Fruit fly (Drosophila melanogaster) whole organism, embryonic: ENCODE results near the gene lark.

ENCODE experiments used
- B-H2 ChIP-seq: fragments of 200-800 bp; sonication (Bioruptor generic); optimal IDR thresholded peaks from 2 replicates; lab custom pipeline; 2018; ENCODE audit warnings: missing biosample characterization, mild to moderate bottlenecking, missing genetic modification characterization
- Bgb ChIP-seq: fragments of 200-800 bp; sonication (Bioruptor generic); IDR thresholded peaks from 2 replicates; pipeline ENCODE4 v1.3.6; 2022; ENCODE audit warnings: missing biosample characterization, missing genetic modification characterization; ENCODE audit not compliant: partially characterized antibody
- C15 ChIP-seq: fragments of 200-800 bp; sonication (Bioruptor generic); IDR thresholded peaks from 3 replicates; pipeline ENCODE4 v1.3.6; 2022; ENCODE audit warnings: missing biosample characterization, missing genetic modification characterization
- CG10267 ChIP-seq: fragments of 200-800 bp; sonication (Bioruptor generic); optimal IDR thresholded peaks from 2 replicates; lab custom pipeline; 2018; ENCODE audit warnings: missing biosample characterization, mild to moderate bottlenecking, missing genetic modification characterization, moderate library complexity
- CG10274 ChIP-seq: fragments of 200-800 bp; sonication (Bioruptor generic); optimal IDR thresholded peaks from 3 replicates; lab custom pipeline; 2017; ENCODE audit warnings: missing biosample characterization, mild to moderate bottlenecking, missing genetic modification characterization
- CG10431 ChIP-seq: fragments of 200-800 bp; sonication (Bioruptor generic); optimal IDR thresholded peaks from 3 replicates; lab custom pipeline; 2018; ENCODE audit warnings: missing biosample characterization, mild to moderate bottlenecking, missing genetic modification characterization
- CG13287 ChIP-seq: fragments of 200-800 bp; sonication (Bioruptor generic); IDR thresholded peaks from 2 replicates; pipeline ENCODE4 v1.3.6; 2022; ENCODE audit warnings: missing biosample characterization, missing genetic modification characterization; ENCODE audit not compliant: partially characterized antibody
- CG14710 ChIP-seq: fragments of 200-800 bp; sonication (Bioruptor generic); optimal IDR thresholded peaks from 3 replicates; lab custom pipeline; 2019; ENCODE audit warnings: missing biosample characterization, mild to moderate bottlenecking, missing genetic modification characterization, moderate library complexity
- CG14860 ChIP-seq: fragments of 200-800 bp; sonication (Bioruptor generic); IDR thresholded peaks from 3 replicates; pipeline ENCODE4 v1.3.6; 2022; ENCODE audit warnings: missing biosample characterization, missing genetic modification characterization; ENCODE audit not compliant: partially characterized antibody
- CG15514 ChIP-seq: fragments of 200-800 bp; sonication (Bioruptor generic); optimal IDR thresholded peaks from 3 replicates; lab custom pipeline; 2017; ENCODE audit warnings: missing biosample characterization, missing genetic modification characterization, mild to moderate bottlenecking, moderate library complexity, missing genetic modification reagents
- CG15601 ChIP-seq: fragments of 200-800 bp; sonication (Bioruptor generic); optimal IDR thresholded peaks from 3 replicates; lab custom pipeline; 2019; ENCODE audit warnings: missing biosample characterization, mild to moderate bottlenecking, missing genetic modification characterization, moderate library complexity
- CG16813 ChIP-seq: fragments of 200-800 bp; sonication (Bioruptor generic); IDR thresholded peaks from 3 replicates; pipeline ENCODE4 v1.3.6; 2022; ENCODE audit warnings: missing biosample characterization, missing genetic modification characterization; ENCODE audit not compliant: partially characterized antibody
- CG17829 ChIP-seq: fragments of 200-800 bp; optimal IDR thresholded peaks from 2 replicates; lab custom pipeline; 2019; ENCODE audit warnings: missing biosample characterization, mild to moderate bottlenecking, missing genetic modification characterization, moderate library complexity
- CG2116 ChIP-seq: fragments of 200-800 bp; sonication (Bioruptor generic); optimal IDR thresholded peaks from 3 replicates; lab custom pipeline; 2018; ENCODE audit warnings: missing biosample characterization, mild to moderate bottlenecking, missing genetic modification characterization
- CG2129 ChIP-seq: fragments of 200-800 bp; sonication (Bioruptor generic); IDR thresholded peaks from 2 replicates; pipeline ENCODE4 v1.3.6; 2022; ENCODE audit warnings: missing biosample characterization, missing genetic modification characterization; ENCODE audit not compliant: partially characterized antibody
- CG3065 ChIP-seq: fragments of 200-800 bp; sonication (Bioruptor generic); optimal IDR thresholded peaks from 2 replicates; lab custom pipeline; 2016; ENCODE audit warnings: missing biosample characterization, missing genetic modification characterization
- CG34224 ChIP-seq: fragments of 200-800 bp; sonication (Bioruptor generic); IDR thresholded peaks from 3 replicates; pipeline ENCODE4 v1.3.6; 2022; ENCODE audit warnings: missing biosample characterization, missing genetic modification characterization; ENCODE audit not compliant: partially characterized antibody
- CG6791 ChIP-seq: fragments of 200-800 bp; sonication (Bioruptor generic); IDR thresholded peaks from 3 replicates; pipeline ENCODE4 v1.3.6; 2022; ENCODE audit warnings: missing biosample characterization, missing genetic modification characterization; ENCODE audit not compliant: partially characterized antibody
- CG8924 ChIP-seq: fragments of 200-800 bp; optimal IDR thresholded peaks from 3 replicates; lab custom pipeline; 2019; ENCODE audit warnings: missing biosample characterization, mild to moderate bottlenecking, missing genetic modification characterization, moderate library complexity
- CG9797 ChIP-seq: fragments of 200-800 bp; sonication (Bioruptor generic); optimal IDR thresholded peaks from 3 replicates; lab custom pipeline; 2018; ENCODE audit warnings: missing biosample characterization, mild to moderate bottlenecking, missing genetic modification characterization
- CoRest ChIP-seq: fragments of 200-800 bp; sonication (Bioruptor generic); optimal IDR thresholded peaks from 3 replicates; lab custom pipeline; 2018; ENCODE audit warnings: missing biosample characterization, mild to moderate bottlenecking, missing genetic modification characterization, moderate library complexity
- Dll ChIP-seq: fragments of 200-800 bp; sonication (Bioruptor generic); IDR thresholded peaks from 4 replicates; pipeline ENCODE4 v1.3.6; 2022; ENCODE audit warnings: missing biosample characterization, missing genetic modification characterization; ENCODE audit not compliant: partially characterized antibody
- Dref ChIP-seq: fragments of 200-800 bp; sonication (Bioruptor generic); IDR thresholded peaks from 2 replicates; pipeline ENCODE4 v1.3.6; 2022; ENCODE audit warnings: missing biosample characterization, missing genetic modification characterization
- E2f2 ChIP-seq: fragments of 200-800 bp; sonication (Bioruptor generic); IDR thresholded peaks from 2 replicates; pipeline ENCODE4 v1.3.6; 2022; ENCODE audit warnings: missing biosample characterization, missing genetic modification characterization
- HmgZ ChIP-seq: fragments of 200-800 bp; sonication (Bioruptor generic); optimal IDR thresholded peaks from 2 replicates; lab custom pipeline; 2018; ENCODE audit warnings: missing biosample characterization, mild to moderate bottlenecking, missing genetic modification characterization
- Hr51 ChIP-seq, 2 experiments: fragments of 200-800 bp; sonication (Bioruptor generic); optimal IDR thresholded peaks; 2 replicates in 1 of 2; 3 replicates in 1 of 2; lab custom pipeline; 2016 to 2018; ENCODE audit warnings: missing biosample characterization in 2 of 2, missing genetic modification characterization in 2 of 2, mild to moderate bottlenecking in 1 of 2, moderate library complexity in 1 of 2
- MBD-R2 ChIP-seq: fragments of 200-800 bp; sonication (Bioruptor generic); IDR thresholded peaks from 2 replicates; pipeline ENCODE4 v1.3.6; 2022; ENCODE audit warnings: missing biosample characterization, missing genetic modification characterization
- Sin3A ChIP-seq: fragments of >200 bp; optimal IDR thresholded peaks from 2 replicates; lab custom pipeline; 2018
- Spps ChIP-seq: fragments of 200-800 bp; sonication (Bioruptor generic); optimal IDR thresholded peaks from 2 replicates; lab custom pipeline; 2018; ENCODE audit warnings: missing biosample characterization, mild to moderate bottlenecking, missing genetic modification characterization
- Stat92E ChIP-seq, 3 experiments: fragments of >200 bp in 2 of 3; fragments of 200-800 bp in 1 of 3; sonication (Bioruptor generic) in 1 of 3; optimal IDR thresholded peaks; 2 replicates each; lab custom pipeline; 2017 to 2019; ENCODE audit warnings: missing biosample characterization in 3 of 3, missing genetic modification characterization in 3 of 3, mild to moderate bottlenecking in 1 of 3, moderate library complexity in 1 of 3
- Xrp1 ChIP-seq: fragments of 200-800 bp; sonication (Bioruptor generic); IDR thresholded peaks from 2 replicates; pipeline ENCODE4 v1.3.6; 2022; ENCODE audit warnings: missing biosample characterization, missing genetic modification characterization
- YL-1 ChIP-seq: fragments of 200-800 bp; sonication (Bioruptor generic); optimal IDR thresholded peaks from 3 replicates; lab custom pipeline; 2017; ENCODE audit warnings: missing biosample characterization, mild to moderate bottlenecking, missing genetic modification characterization
- bbx ChIP-seq: fragments of 200-800 bp; sonication (Bioruptor generic); IDR thresholded peaks from 2 replicates; pipeline ENCODE4 v1.3.6; 2022; ENCODE audit warnings: missing biosample characterization, missing genetic modification characterization; ENCODE audit not compliant: partially characterized antibody
- disco-r ChIP-seq: fragments of 200-800 bp; sonication (Bioruptor generic); optimal IDR thresholded peaks from 2 replicates; lab custom pipeline; 2016; ENCODE audit warnings: missing biosample characterization, missing genetic modification characterization
- gcm ChIP-seq: fragments of 200-800 bp; sonication (Bioruptor generic); optimal IDR thresholded peaks from 2 replicates; lab custom pipeline; 2019; ENCODE audit warnings: missing biosample characterization, mild to moderate bottlenecking, missing genetic modification characterization, moderate library complexity
- gsb-n ChIP-seq: fragments of 200-800 bp; sonication (Bioruptor generic); optimal IDR thresholded peaks from 3 replicates; lab custom pipeline; 2018; ENCODE audit warnings: missing biosample characterization, mild to moderate bottlenecking, missing genetic modification characterization
- kni ChIP-seq: fragments of 200-800 bp; sonication (Bioruptor generic); optimal IDR thresholded peaks from 3 replicates; lab custom pipeline; 2017; ENCODE audit warnings: mild to moderate bottlenecking, missing biosample characterization, missing genetic modification reagents, missing genetic modification characterization
- mld ChIP-seq: fragments of 200-800 bp; sonication (Bioruptor generic); IDR thresholded peaks from 3 replicates; pipeline ENCODE4 v1.3.6; 2022; ENCODE audit warnings: missing biosample characterization, missing genetic modification characterization; ENCODE audit not compliant: partially characterized antibody
- nmo ChIP-seq: fragments of 200-800 bp; sonication (Bioruptor generic); optimal IDR thresholded peaks from 2 replicates; lab custom pipeline; 2018; ENCODE audit warnings: missing biosample characterization, mild to moderate bottlenecking, missing genetic modification characterization, moderate library complexity
- nom ChIP-seq: fragments of 200-800 bp; sonication (Bioruptor generic); optimal IDR thresholded peaks from 2 replicates; lab custom pipeline; 2017; ENCODE audit warnings: missing biosample characterization, missing genetic modification characterization, mild to moderate bottlenecking, moderate library complexity, missing genetic modification reagents
- sug ChIP-seq: fragments of 200-800 bp; optimal IDR thresholded peaks from 2 replicates; lab custom pipeline; 2019; ENCODE audit warnings: missing biosample characterization, mild to moderate bottlenecking, missing genetic modification characterization, moderate library complexity
- trem ChIP-seq: fragments of 200-800 bp; optimal IDR thresholded peaks from 3 replicates; lab custom pipeline; 2019; ENCODE audit warnings: missing biosample characterization, mild to moderate bottlenecking, missing genetic modification characterization, moderate library complexity
- trh ChIP-seq: fragments of 200-800 bp; sonication (Bioruptor generic); optimal IDR thresholded peaks from 2 replicates; lab custom pipeline; 2016; ENCODE audit warnings: missing biosample characterization, missing genetic modification characterization
- unc-4 ChIP-seq: fragments of 200-800 bp; sonication (Bioruptor generic); IDR thresholded peaks from 2 replicates; pipeline ENCODE4 v1.3.6; 2022; ENCODE audit warnings: missing biosample characterization, missing genetic modification characterization; ENCODE audit not compliant: partially characterized antibody
- usp ChIP-seq: fragments of >200 bp; optimal IDR thresholded peaks from 2 replicates; lab custom pipeline; 2017; ENCODE audit warnings: missing biosample characterization, missing genetic modification characterization
- vvl ChIP-seq: fragments of 200-800 bp; sonication (Bioruptor generic); IDR thresholded peaks from 2 replicates; pipeline ENCODE4 v1.3.6; 2022; ENCODE audit warnings: missing biosample characterization, missing genetic modification characterization
- z ChIP-seq: fragments of 200-800 bp; sonication (Bioruptor generic); IDR thresholded peaks from 3 replicates; pipeline ENCODE4 v1.3.6; 2022; ENCODE audit warnings: missing biosample characterization, missing genetic modification characterization
- zen ChIP-seq: fragments of 200-800 bp; sonication (Bioruptor generic); optimal IDR thresholded peaks from 3 replicates; lab custom pipeline; 2018; ENCODE audit warnings: missing biosample characterization, mild to moderate bottlenecking, missing genetic modification characterization, moderate library complexity

The lark gene

DNA sequence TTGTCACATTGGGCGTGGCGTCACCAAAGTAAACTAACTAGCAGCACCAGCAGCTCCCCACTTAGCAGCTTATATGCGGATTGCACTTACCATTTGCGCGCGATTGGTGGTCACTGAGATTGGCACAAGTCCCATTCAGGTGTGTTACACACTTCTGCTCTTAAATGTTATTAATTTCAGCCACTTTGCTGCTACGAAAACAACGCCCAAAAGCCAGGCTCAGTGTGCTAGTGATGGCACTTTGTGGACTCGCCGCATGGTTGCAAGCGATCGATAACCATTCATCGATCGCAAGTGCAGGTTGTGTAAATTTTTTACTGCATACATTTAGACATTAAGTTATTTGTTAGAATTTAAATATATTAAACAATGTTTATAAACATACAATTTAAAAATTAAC lies 4.1 kb upstream of the lark start, which contains the start of the genes wrm1 and wrm2 (continued):
- TF ChIP-seq CG10267 (tag; lab: Kevin White, UChicago): peak; percentile 47
- TF ChIP-seq Bgb (GFP tag; lab: Robert Waterston, UW): peak; percentile 70
- TF ChIP-seq C15 (GFP tag; lab: Robert Waterston, UW): no peak
- no peak for TF ChIP-seq disco-r (GFP tag; lab: Kevin White, UChicago)
- TF ChIP-seq gcm (GFP tag; lab: Kevin White, UChicago): peak; percentile 53
- TF ChIP-seq gsb-n (tag; lab: Kevin White, UChicago): peak; percentile 89
- TF ChIP-seq zen (tag; lab: Kevin White, UChicago): peak; percentile 6
- peak; percentile 40; the same call in 1 of the 3 replicates for TF ChIP-seq CG14860 (GFP tag; lab: Robert Waterston, UW)
- TF ChIP-seq CG2116: peak; percentile 99
- TF ChIP-seq CG8924 (tag; lab: Kevin White, UChicago): peak; percentile 66
- peak; percentile 19 for TF ChIP-seq sug (tag; lab: Kevin White, UChicago)
- peak; percentile 57; the same call in 2 of the 3 replicates for TF ChIP-seq CG16813 (GFP tag; lab: Robert Waterston, UW)
- peak; percentile 66 for TF ChIP-seq CG3065 (GFP tag; lab: Kevin White, UChicago)
- peak; percentile 62 for TF ChIP-seq unc-4 (GFP tag; lab: Robert Waterston, UW)
- peak; percentile 25 for TF ChIP-seq CG9797 (GFP tag; lab: Kevin White, UChicago)
- TF ChIP-seq CG10431 (GFP tag; lab: Kevin White, UChicago): no peak
- TF ChIP-seq CG6791 (GFP tag; lab: Robert Waterston, UW): peak; percentile 67
- peak; percentile 10 for TF ChIP-seq Sin3A (lab: Kevin White, UChicago)
- no peak for TF ChIP-seq HmgZ
- TF ChIP-seq Dll: peak; percentile 69; the same call in 3 of the 4 replicates
- TF ChIP-seq trh (GFP tag; lab: Kevin White, UChicago): no peak
- TF ChIP-seq CG10274 (GFP tag; lab: Kevin White, UChicago): no peak
- 0 out of 2 replicates have a peak, but pooled peaks have one; percentile 5 for TF ChIP-seq Xrp1 (GFP tag; lab: Robert Waterston, UW)
- TF ChIP-seq CG15601: no peak
- peak; percentile 38 for TF ChIP-seq CG15514 (GFP tag; lab: Kevin White, UChicago)
- peak; percentile 55 for TF ChIP-seq trem (tag; lab: Kevin White, UChicago)
- no peak for TF ChIP-seq B-H2 (GFP tag; lab: Kevin White, UChicago)
- peak; percentile 28 for TF ChIP-seq nom (GFP tag; lab: Kevin White, UChicago)
- TF ChIP-seq usp: no peak
- TF ChIP-seq Hr51 (GFP tag; optimal IDR thresholded peaks at IDR 0.05; lab: Kevin White, UChicago): peak in 1 of 2 experiments; percentile 15
- TF ChIP-seq nmo: peak; percentile 42
- peak; percentile 46; the same call in 1 of the 3 replicates for TF ChIP-seq CG34224 (GFP tag; lab: Robert Waterston, UW)
- peak; percentile 52 for TF ChIP-seq CG14710 (tag; lab: Kevin White, UChicago)
- peak; percentile 53 for TF ChIP-seq CG2129 (GFP tag; lab: Robert Waterston, UW)
- TF ChIP-seq YL-1: peak; percentile 93
- TF ChIP-seq Dref (GFP tag; lab: Robert Waterston, UW): peak; percentile 84
- peak; percentile 76 for TF ChIP-seq CG13287 (GFP tag; lab: Robert Waterston, UW)
- TF ChIP-seq Stat92E (GFP tag; optimal IDR thresholded peaks at IDR 0.05; lab: Kevin White, UChicago): peak in 1 of 3 experiments; percentile 73
- TF ChIP-seq z (GFP tag; lab: Robert Waterston, UW): no peak
- peak; percentile 48; the same call in 1 of the 2 replicates for TF ChIP-seq E2f2 (GFP tag; lab: Robert Waterston, UW)
- TF ChIP-seq mld (GFP tag; lab: Robert Waterston, UW): peak; percentile 76; the same call in 2 of the 3 replicates
- 0 out of 2 replicates have a peak, but pooled peaks have one; percentile 26 for TF ChIP-seq vvl
- peak; percentile 87 for TF ChIP-seq MBD-R2
- peak; percentile 15 for TF ChIP-seq CoRest (tag; lab: Kevin White, UChicago)
- TF ChIP-seq Spps (tag; lab: Kevin White, UChicago): no peak
- TF ChIP-seq bbx (GFP tag; lab: Robert Waterston, UW): peak; percentile 79
- TF ChIP-seq kni (GFP tag; lab: Kevin White, UChicago): no peak
- TF ChIP-seq CG17829 (tag; lab: Kevin White, UChicago): peak; percentile 22
